Worm (Caenorhabditis elegans) whole organism, young adult: ENCODE data around the gene arl-8.
A peak's percentile ranks its signal among the peaks of the same experiment; 100 is the strongest.

ENCODE experiments used
- F23B12.7 ChIP-seq: sonication (generic microtip); optimal IDR thresholded peaks from 2 replicates; lab custom pipeline; 2017; ENCODE audit warnings: missing genetic modification characterization, mild to moderate bottlenecking, missing compliant biosample characterization, antibody characterized with exemption, moderate library complexity; ENCODE audit not compliant: insufficient read depth
- F33H1.4 ChIP-seq: fragments of 200-800 bp; sonication (Bioruptor generic); IDR thresholded peaks from 2 replicates; pipeline ENCODE4 v1.3.6; 2022; ENCODE audit warnings: missing genetic modification reagents, missing genetic modification characterization, missing compliant biosample characterization
- F57C9.4 ChIP-seq: sonication (generic microtip); optimal IDR thresholded peaks from 2 replicates; lab custom pipeline; 2017; ENCODE audit warnings: mild to moderate bottlenecking, missing genetic modification characterization, missing compliant biosample characterization
- Y95B8A.8 ChIP-seq: fragments of 200-800 bp; sonication (Bioruptor generic); IDR thresholded peaks from 2 replicates; pipeline ENCODE4 v1.3.6; 2022; ENCODE audit warnings: missing genetic modification reagents, missing genetic modification characterization, missing compliant biosample characterization
- ama-1 ChIP-seq, 3 experiments: fragments of 150-350 bp in 1 of 3; sonication (generic microtip) in 2 of 3; optimal IDR thresholded peaks; 2 replicates each; lab custom pipeline; 2014 to 2018; ENCODE audit warnings: missing biosample characterization in 2 of 3, missing genetic modification characterization in 2 of 3, missing genetic modification reagents in 2 of 3
- athp-1 ChIP-seq: sonication (generic microtip); optimal IDR thresholded peaks from 2 replicates; lab custom pipeline; 2017; ENCODE audit warnings: mild to moderate bottlenecking, missing genetic modification characterization, missing compliant biosample characterization
- attf-5 ChIP-seq: fragments of 200-800 bp; sonication (Bioruptor generic); optimal IDR thresholded peaks from 2 replicates; lab custom pipeline; 2018; ENCODE audit warnings: mild to moderate bottlenecking, missing genetic modification characterization, missing compliant biosample characterization
- attf-6 ChIP-seq: fragments of 200-800 bp; sonication (Bioruptor generic); IDR thresholded peaks from 2 replicates; pipeline ENCODE4 v1.3.6; 2022; ENCODE audit warnings: missing genetic modification reagents, missing genetic modification characterization, missing compliant biosample characterization
- ceh-100 ChIP-seq: fragments of 200-800 bp; sonication (Bioruptor generic); IDR thresholded peaks from 2 replicates; pipeline ENCODE4 v1.3.6; 2022; ENCODE audit warnings: missing genetic modification reagents, missing genetic modification characterization, missing compliant biosample characterization
- dox-1 ChIP-seq: fragments of 200-800 bp; sonication (Bioruptor generic); IDR thresholded peaks from 2 replicates; pipeline ENCODE4 v1.3.6; 2022; ENCODE audit warnings: missing genetic modification reagents, missing genetic modification characterization, missing compliant biosample characterization
- dpl-1 ChIP-seq: fragments of 150-350 bp; optimal IDR thresholded peaks from 2 replicates; lab custom pipeline; 2014; ENCODE audit warnings: missing biosample characterization, missing genetic modification reagents, missing genetic modification characterization
- ekl-4 ChIP-seq: fragments of 200-800 bp; sonication (Bioruptor generic); IDR thresholded peaks from 2 replicates; pipeline ENCODE4 v1.3.6; 2022; ENCODE audit warnings: missing genetic modification reagents, missing genetic modification characterization, missing compliant biosample characterization
- hmg-1.2 ChIP-seq: fragments of 200-800 bp; sonication (Bioruptor generic); IDR thresholded peaks from 2 replicates; pipeline ENCODE4 v1.3.6; 2022; ENCODE audit warnings: missing genetic modification reagents, missing genetic modification characterization, missing compliant biosample characterization
- hrde-1 ChIP-seq: sonication (generic microtip); optimal IDR thresholded peaks from 2 replicates; lab custom pipeline; 2016; ENCODE audit warnings: missing genetic modification characterization, mild to moderate bottlenecking, missing compliant biosample characterization, moderate library complexity, missing genotype, missing genetic modification reagents, borderline replicate concordance
- hsf-1 ChIP-seq: fragments of 200-800 bp; sonication (Bioruptor generic); IDR thresholded peaks from 2 replicates; pipeline ENCODE4 v1.3.6; 2022; ENCODE audit warnings: missing genetic modification reagents, missing genetic modification characterization, missing compliant biosample characterization
- let-607 ChIP-seq, 2 experiments: fragments of 200-800 bp in 1 of 2; sonication (Bioruptor generic) in 1 of 2; sonication (generic microtip) in 1 of 2; optimal IDR thresholded peaks; 2 replicates each; lab custom pipeline; 2016 to 2018; ENCODE audit warnings: mild to moderate bottlenecking in 2 of 2, missing compliant biosample characterization in 2 of 2, missing genetic modification characterization in 2 of 2, moderate library complexity in 2 of 2, missing genotype in 1 of 2
- lin-54 ChIP-seq: fragments of 200-800 bp; sonication (Bioruptor generic); optimal IDR thresholded peaks from 2 replicates; lab custom pipeline; 2018; ENCODE audit warnings: mild to moderate bottlenecking, missing genetic modification characterization, missing compliant biosample characterization
- lsl-1 ChIP-seq: fragments of 200-800 bp; sonication (Bioruptor generic); optimal IDR thresholded peaks from 2 replicates; lab custom pipeline; 2018; ENCODE audit warnings: mild to moderate bottlenecking, missing genetic modification characterization, moderate library complexity, missing compliant biosample characterization
- madf-6 ChIP-seq: fragments of 200-800 bp; sonication (Bioruptor generic); IDR thresholded peaks from 2 replicates; pipeline ENCODE4 v1.3.6; 2022; ENCODE audit warnings: missing genetic modification reagents, missing genetic modification characterization, missing compliant biosample characterization
- mcd-1 ChIP-seq: fragments of 200-800 bp; sonication (Bioruptor generic); IDR thresholded peaks from 2 replicates; pipeline ENCODE4 v1.3.6; 2022; ENCODE audit warnings: missing genetic modification reagents, missing genetic modification characterization, missing compliant biosample characterization
- nfya-2 ChIP-seq: fragments of 200-800 bp; sonication (Bioruptor generic); IDR thresholded peaks from 2 replicates; pipeline ENCODE4 v1.3.6; 2022; ENCODE audit warnings: missing genetic modification reagents, missing genetic modification characterization, missing compliant biosample characterization
- nhr-179 ChIP-seq: sonication (generic microtip); optimal IDR thresholded peaks from 2 replicates; lab custom pipeline; 2016; ENCODE audit warnings: mild to moderate bottlenecking, missing genetic modification characterization, missing compliant biosample characterization
- nhr-27 ChIP-seq: fragments of 200-800 bp; sonication (Bioruptor generic); optimal IDR thresholded peaks from 2 replicates; lab custom pipeline; 2018; ENCODE audit warnings: mild to moderate bottlenecking, missing genetic modification characterization, moderate library complexity, missing compliant biosample characterization
- repo-1 ChIP-seq: sonication (generic microtip); optimal IDR thresholded peaks from 2 replicates; lab custom pipeline; 2017; ENCODE audit warnings: mild to moderate bottlenecking, missing genetic modification characterization, missing compliant biosample characterization
- sdz-38 ChIP-seq: sonication (generic microtip); optimal IDR thresholded peaks from 2 replicates; lab custom pipeline; 2016; ENCODE audit warnings: missing genotype, missing genetic modification characterization, missing compliant biosample characterization
- sea-2 ChIP-seq: fragments of 200-800 bp; sonication (Bioruptor generic); IDR thresholded peaks from 2 replicates; pipeline ENCODE4 v1.3.6; 2022; ENCODE audit warnings: missing genetic modification characterization, missing compliant biosample characterization
- snpc-1.3 ChIP-seq: sonication (generic microtip); optimal IDR thresholded peaks from 2 replicates; lab custom pipeline; 2017; ENCODE audit warnings: missing genetic modification characterization, mild to moderate bottlenecking, missing compliant biosample characterization, antibody characterized with exemption, moderate library complexity, missing genotype, missing genetic modification reagents; ENCODE audit not compliant: insufficient read depth
- snpc-3.4 ChIP-seq: sonication (generic microtip); optimal IDR thresholded peaks from 2 replicates; lab custom pipeline; 2017; ENCODE audit warnings: missing genetic modification characterization, mild to moderate bottlenecking, missing compliant biosample characterization, antibody characterized with exemption, moderate library complexity, missing genotype, missing genetic modification reagents
- snpc-4 ChIP-seq, 5 experiments: fragments of 150-350 bp in 1 of 5; sonication (generic microtip) in 4 of 5; optimal IDR thresholded peaks; 2 replicates each; lab custom pipeline; 2014 to 2018; ENCODE audit warnings: missing genetic modification characterization in 5 of 5, missing biosample characterization in 3 of 5, antibody characterized with exemption in 2 of 5, mild to moderate bottlenecking in 2 of 5, missing compliant biosample characterization in 2 of 5, missing genotype in 2 of 5, moderate library complexity in 2 of 5, missing genetic modification reagents in 1 of 5
- sptf-2 ChIP-seq: fragments of 200-800 bp; sonication (Bioruptor generic); optimal IDR thresholded peaks from 2 replicates; lab custom pipeline; 2018; ENCODE audit warnings: mild to moderate bottlenecking, missing genetic modification characterization, missing compliant biosample characterization
- tbp1 ChIP-seq: fragments of 200-800 bp; sonication (Bioruptor generic); optimal IDR thresholded peaks from 2 replicates; lab custom pipeline; 2018; ENCODE audit warnings: mild to moderate bottlenecking, missing genetic modification characterization, missing compliant biosample characterization
- tbx-9 ChIP-seq: sonication (generic microtip); optimal IDR thresholded peaks from 2 replicates; lab custom pipeline; 2016; ENCODE audit warnings: borderline replicate concordance, missing genetic modification characterization, inconsistent platforms, missing compliant biosample characterization
- zfh-2 ChIP-seq: fragments of 200-800 bp; sonication (Bioruptor generic); conservative IDR thresholded peaks from 2 replicates; pipeline ENCODE4 v1.3.6; 2022; ENCODE audit warnings: missing genetic modification reagents, missing genetic modification characterization, missing compliant biosample characterization
- ztf-18 ChIP-seq: sonication (generic microtip); optimal IDR thresholded peaks from 2 replicates; lab custom pipeline; 2016; ENCODE audit warnings: missing genotype, mild to moderate bottlenecking, missing genetic modification characterization, missing compliant biosample characterization
- ztf-26 ChIP-seq: sonication (generic microtip); optimal IDR thresholded peaks from 2 replicates; lab custom pipeline; 2017; ENCODE audit warnings: missing genetic modification characterization, missing compliant biosample characterization
- ztf-28 ChIP-seq: fragments of 200-800 bp; sonication (Bioruptor generic); IDR thresholded peaks from 2 replicates; pipeline ENCODE4 v1.3.6; 2022; ENCODE audit warnings: missing genetic modification reagents, missing genetic modification characterization, missing compliant biosample characterization

Gene arl-8

ce11 chrIV:14793900-14794624, 3.9 kb upstream of the arl-8 start (continued):
- TF ChIP-seq ceh-100 (GFP tag; lab: Robert Waterston, UW): no peak; the same call in 1 of the 2 replicates
- TF ChIP-seq tbx-9: no peak
- TF ChIP-seq madf-6 (GFP tag; lab: Robert Waterston, UW): no peak
- TF ChIP-seq ztf-18 (tag; lab: Kevin White, UChicago): peak; percentile 50
- TF ChIP-seq nhr-179 (tag; lab: Kevin White, UChicago): no peak
- no peak for TF ChIP-seq sdz-38 (tag; lab: Kevin White, UChicago)
- no peak for TF ChIP-seq tbp1
- TF ChIP-seq lin-54 (GFP tag; lab: Kevin White, UChicago): no peak
- TF ChIP-seq F23B12.7 (tag; lab: Kevin White, UChicago): no peak
- peak; percentile 51; the same call in 1 of the 2 replicates for TF ChIP-seq zfh-2 (GFP tag; lab: Robert Waterston, UW)
- TF ChIP-seq dpl-1 (GFP tag; lab: Kevin White, UChicago): no peak
- no peak for TF ChIP-seq ekl-4 (GFP tag; lab: Robert Waterston, UW)
- TF ChIP-seq Y95B8A.8 (GFP tag; lab: Robert Waterston, UW): no peak
- no peak for TF ChIP-seq hrde-1
- no peak for TF ChIP-seq sptf-2
- no peak for TF ChIP-seq sea-2
- no peak for TF ChIP-seq ztf-28 (GFP tag; lab: Robert Waterston, UW)
- TF ChIP-seq ztf-26 (tag; lab: Kevin White, UChicago): peak; percentile 43
- TF ChIP-seq lsl-1 (GFP tag; lab: Kevin White, UChicago): no peak
- TF ChIP-seq snpc-3.4 (tag; lab: Kevin White, UChicago): no peak

ce11 chrIV:14795918-14796488, 1.9 kb upstream of the arl-8 start, which contains the start of gene coq-3:
Gene coq-3 (minus strand): TSS chrIV:14796324.
- TF ChIP-seq F33H1.4 (GFP tag; lab: Robert Waterston, UW) (0 out of 2 replicates have a peak, but pooled peaks have one; percentile 6), nhr-27 (peak; percentile 47), mcd-1 (0 out of 2 replicates have a peak, but pooled peaks have one; percentile 6), let-607 (tag; optimal IDR thresholded peaks at IDR 0.05; lab: Kevin White, UChicago) (peak in 1 of 2 experiments; percentile 9), ama-1 (optimal IDR thresholded peaks at IDR 0.05; lab: Kevin White, UChicago) (peak; percentile 17), ama-1 (GFP tag; optimal IDR thresholded peaks at IDR 0.05; lab: Kevin White, UChicago) (no peak), athp-1 (tag; lab: Kevin White, UChicago) (no peak), snpc-1.3 (no peak), hmg-1.2 (GFP tag; lab: Robert Waterston, UW) (peak; percentile 4; the same call in 1 of the 2 replicates), ekl-4 (GFP tag; lab: Robert Waterston, UW) (0 out of 2 replicates have a peak, but pooled peaks have one; percentile 34), attf-6 (peak; percentile 71), attf-5 (GFP tag; lab: Kevin White, UChicago) (no peak), sdz-38 (tag; lab: Kevin White, UChicago) (no peak), nhr-179 (tag; lab: Kevin White, UChicago) (no peak), repo-1 (tag; lab: Kevin White, UChicago) (peak; percentile 46), snpc-4 (GFP tag; optimal IDR thresholded peaks at IDR 0.05; lab: Kevin White, UChicago) (no peak), snpc-4 (tag; optimal IDR thresholded peaks at IDR 0.05; lab: Kevin White, UChicago) (peak in 1 of 4 experiments; percentile 75), dox-1 (GFP tag; lab: Robert Waterston, UW) (0 out of 2 replicates have a peak, but pooled peaks have one; percentile 15), hsf-1 (GFP tag; lab: Robert Waterston, UW) (no peak), nfya-2 (GFP tag; lab: Robert Waterston, UW) (no peak), F57C9.4 (no peak)
